Fruit fly (Drosophila melanogaster): Measurements from ENCODE around the gene Atac3.

Gene Atac3

dm6 chr3L:350651-351228 lies 22.9 kb upstream of the Atac3 start (continued):
- peak; percentile 67 for TF ChIP-seq sug (tag; optimal IDR thresholded peaks at IDR 0.05)
- TF ChIP-seq unc-4 (GFP tag; IDR thresholded peaks at IDR 0.05; ENCODE audit: partially characterized antibody): no peak
- peak; percentile 60 for TF ChIP-seq org-1 (GFP tag; optimal IDR thresholded peaks at IDR 0.05)
- no peak for TF ChIP-seq trh (GFP tag; optimal IDR thresholded peaks at IDR 0.05)
- peak; percentile 87 for TF ChIP-seq CG2712 (tag; optimal IDR thresholded peaks at IDR 0.05)
- no peak for TF ChIP-seq pan (optimal IDR thresholded peaks at IDR 0.05)
- TF ChIP-seq pan (GFP tag; optimal IDR thresholded peaks at IDR 0.05 in 1 of 2, IDR thresholded peaks at IDR 0.05 in 1 of 2): peak in 1 of 2 experiments; percentile 91
- TF ChIP-seq ap (GFP tag; IDR thresholded peaks at IDR 0.05): peak; percentile 54; the same call in 1 of the 2 replicates
- peak; percentile 63 for TF ChIP-seq CG43689 (GFP tag; IDR thresholded peaks at IDR 0.05)
- TF ChIP-seq Bdp1 (GFP tag; optimal IDR thresholded peaks at IDR 0.05): peak; percentile 25
- peak in 1 of 2 experiments; percentile 83 for TF ChIP-seq Hr78 (GFP tag; optimal IDR thresholded peaks at IDR 0.05)
- peak; percentile 66 for TF ChIP-seq Hmr (GFP tag; optimal IDR thresholded peaks at IDR 0.05)
- no peak for TF ChIP-seq pros (GFP tag; optimal IDR thresholded peaks at IDR 0.05)
- TF ChIP-seq HmgD (GFP tag; optimal IDR thresholded peaks at IDR 0.05): no peak
- peak; percentile 84 for TF ChIP-seq tgo (GFP tag; IDR thresholded peaks at IDR 0.05)
- peak; percentile 75 for TF ChIP-seq CG30403 (GFP tag; optimal IDR thresholded peaks at IDR 0.05)
- no peak for TF ChIP-seq twi (tag; optimal IDR thresholded peaks at IDR 0.05)
- no peak for TF ChIP-seq Usf (GFP tag; optimal IDR thresholded peaks at IDR 0.05)
- TF ChIP-seq slp2 (GFP tag; optimal IDR thresholded peaks at IDR 0.05): peak; percentile 55
- peak; percentile 75 for TF ChIP-seq Aef1 (GFP tag; IDR thresholded peaks at IDR 0.05)
- TF ChIP-seq CG7928 (GFP tag; optimal IDR thresholded peaks at IDR 0.05): no peak
- TF ChIP-seq Side (GFP tag; optimal IDR thresholded peaks at IDR 0.05): peak; percentile 51
- TF ChIP-seq CG2116 (GFP tag; optimal IDR thresholded peaks at IDR 0.05): peak; percentile 1
- TF ChIP-seq sob (GFP tag; IDR thresholded peaks at IDR 0.05): peak; percentile 91
- TF ChIP-seq Myb (GFP tag; optimal IDR thresholded peaks at IDR 0.05): peak; percentile 13
- no peak for TF ChIP-seq zen2 (GFP tag; IDR thresholded peaks at IDR 0.05; ENCODE audit: partially characterized antibody)
- TF ChIP-seq sd (tag; optimal IDR thresholded peaks at IDR 0.05): no peak
- peak; percentile 0 for TF ChIP-seq CG6854 (GFP tag; optimal IDR thresholded peaks at IDR 0.05)
- TF ChIP-seq ara (GFP tag; IDR thresholded peaks at IDR 0.05): peak; percentile 70
- peak; percentile 32 for TF ChIP-seq CG2875 (GFP tag; optimal IDR thresholded peaks at IDR 0.05)
- peak; percentile 65 to 74 for TF ChIP-seq dpn (GFP tag; optimal IDR thresholded peaks at IDR 0.05)
- TF ChIP-seq run (tag; optimal IDR thresholded peaks at IDR 0.05): no peak
- TF ChIP-seq Adf1 (GFP tag; IDR thresholded peaks at IDR 0.05): no peak
- TF ChIP-seq CG12071 (GFP tag; optimal IDR thresholded peaks at IDR 0.05): no peak
- TF ChIP-seq ken (GFP tag; IDR thresholded peaks at IDR 0.05): peak; percentile 77; the same call in 2 of the 3 replicates
- peak; percentile 56; the same call in 1 of the 2 replicates for TF ChIP-seq gsb (GFP tag; IDR thresholded peaks at IDR 0.05)
- no peak for TF ChIP-seq CG7271 (tag; optimal IDR thresholded peaks at IDR 0.05)
- TF ChIP-seq wdn (GFP tag; IDR thresholded peaks at IDR 0.05): peak; percentile 70
- TF ChIP-seq CG4617 (GFP tag; optimal IDR thresholded peaks at IDR 0.05; ENCODE audit: borderline replicate concordance): peak; percentile 18
- TF ChIP-seq D (optimal IDR thresholded peaks at IDR 0.05): no peak
- no peak for TF ChIP-seq D (GFP tag; optimal IDR thresholded peaks at IDR 0.05)
- TF ChIP-seq C15 (GFP tag; IDR thresholded peaks at IDR 0.05): 0 out of 3 replicates have a peak, but pooled peaks have one; percentile 38
- TF ChIP-seq CG9609 (GFP tag; optimal IDR thresholded peaks at IDR 0.05): peak; percentile 33
- peak; percentile 39; the same call in 1 of the 2 replicates for TF ChIP-seq NFAT (GFP tag; IDR thresholded peaks at IDR 0.05)
- TF ChIP-seq E2f2 (GFP tag; IDR thresholded peaks at IDR 0.05): peak; percentile 40; the same call in 1 of the 2 replicates
- TF ChIP-seq sisA (GFP tag; IDR thresholded peaks at IDR 0.05): peak; percentile 85
- TF ChIP-seq scrt (GFP tag; optimal IDR thresholded peaks at IDR 0.05): no peak
- TF ChIP-seq CG6254 (GFP tag; optimal IDR thresholded peaks at IDR 0.05): peak; percentile 50
- no peak for TF ChIP-seq tll (GFP tag; optimal IDR thresholded peaks at IDR 0.05)
- no peak for TF ChIP-seq CG15011 (GFP tag; optimal IDR thresholded peaks at IDR 0.05)
